Fruit fly (Drosophila melanogaster) whole organism, embryonic: ENCODE data around the gene CG12017.

Source experiments
- Bdp1 ChIP-seq: fragments of 200-800 bp; sonication (Bioruptor generic); optimal IDR thresholded peaks from 3 replicates; lab custom pipeline; 2016; ENCODE audit warnings: missing biosample characterization, missing genetic modification characterization
- C15 ChIP-seq: fragments of 200-800 bp; sonication (Bioruptor generic); IDR thresholded peaks from 3 replicates; pipeline ENCODE4 v1.3.6; 2022; ENCODE audit warnings: missing biosample characterization, missing genetic modification characterization
- CG10321 ChIP-seq: fragments of 200-800 bp; sonication (Bioruptor generic); IDR thresholded peaks from 2 replicates; pipeline ENCODE4 v1.3.6; 2022; ENCODE audit warnings: missing biosample characterization, missing genetic modification characterization
- CG14710 ChIP-seq: fragments of 200-800 bp; sonication (Bioruptor generic); optimal IDR thresholded peaks from 3 replicates; lab custom pipeline; 2019; ENCODE audit warnings: missing biosample characterization, mild to moderate bottlenecking, missing genetic modification characterization, moderate library complexity
- CG15269 ChIP-seq: fragments of 200-800 bp; sonication (Bioruptor generic); optimal IDR thresholded peaks from 2 replicates; lab custom pipeline; 2018; ENCODE audit warnings: missing biosample characterization, mild to moderate bottlenecking, missing genetic modification characterization, moderate library complexity
- CG16813 ChIP-seq: fragments of 200-800 bp; sonication (Bioruptor generic); IDR thresholded peaks from 3 replicates; pipeline ENCODE4 v1.3.6; 2022; ENCODE audit warnings: missing biosample characterization, missing genetic modification characterization; ENCODE audit not compliant: partially characterized antibody
- CG17912 ChIP-seq: fragments of 200-800 bp; sonication (Bioruptor generic); optimal IDR thresholded peaks from 2 replicates; lab custom pipeline; 2018; ENCODE audit warnings: missing biosample characterization, mild to moderate bottlenecking, missing genetic modification characterization
- CG18764 ChIP-seq: fragments of 200-800 bp; sonication (Bioruptor generic); optimal IDR thresholded peaks from 3 replicates; lab custom pipeline; 2016; ENCODE audit warnings: missing biosample characterization, missing genetic modification characterization
- CG2202 ChIP-seq: fragments of 200-800 bp; sonication (Bioruptor generic); optimal IDR thresholded peaks from 2 replicates; lab custom pipeline; 2018; ENCODE audit warnings: missing biosample characterization, mild to moderate bottlenecking, missing genetic modification characterization
- CG2678 ChIP-seq: fragments of 200-800 bp; sonication (Bioruptor generic); optimal IDR thresholded peaks from 3 replicates; lab custom pipeline; 2019; ENCODE audit warnings: missing biosample characterization, mild to moderate bottlenecking, missing genetic modification characterization, moderate library complexity
- CG2875 ChIP-seq: fragments of 200-800 bp; sonication (Bioruptor generic); optimal IDR thresholded peaks from 2 replicates; lab custom pipeline; 2017; ENCODE audit warnings: missing biosample characterization, mild to moderate bottlenecking, missing genetic modification characterization, missing genetic modification reagents
- CG3065 ChIP-seq: fragments of 200-800 bp; sonication (Bioruptor generic); optimal IDR thresholded peaks from 2 replicates; lab custom pipeline; 2016; ENCODE audit warnings: missing biosample characterization, missing genetic modification characterization
- CG4730 ChIP-seq: fragments of 200-800 bp; sonication (Bioruptor generic); IDR thresholded peaks from 2 replicates; pipeline ENCODE4 v1.3.6; 2022; ENCODE audit warnings: missing biosample characterization, missing genetic modification characterization
- CG6813 ChIP-seq: fragments of 200-800 bp; sonication (Bioruptor generic); optimal IDR thresholded peaks from 2 replicates; lab custom pipeline; 2017; ENCODE audit warnings: missing biosample characterization, missing genetic modification characterization, mild to moderate bottlenecking, moderate library complexity, missing genetic modification reagents
- CG7839 ChIP-seq: fragments of 200-800 bp; sonication (Bioruptor generic); optimal IDR thresholded peaks from 3 replicates; lab custom pipeline; 2018; ENCODE audit warnings: missing biosample characterization, mild to moderate bottlenecking, missing genetic modification characterization, moderate library complexity
- Dll ChIP-seq: fragments of 200-800 bp; sonication (Bioruptor generic); IDR thresholded peaks from 4 replicates; pipeline ENCODE4 v1.3.6; 2022; ENCODE audit warnings: missing biosample characterization, missing genetic modification characterization; ENCODE audit not compliant: partially characterized antibody
- Ets97D ChIP-seq: fragments of 200-800 bp; sonication (Bioruptor generic); optimal IDR thresholded peaks from 3 replicates; lab custom pipeline; 2016; ENCODE audit warnings: missing biosample characterization, missing genetic modification characterization
- Fer2 ChIP-seq: fragments of 200-800 bp; sonication (Bioruptor generic); optimal IDR thresholded peaks from 2 replicates; lab custom pipeline; 2018; ENCODE audit warnings: missing biosample characterization, mild to moderate bottlenecking, missing genetic modification characterization, moderate library complexity
- HmgD ChIP-seq: fragments of 200-800 bp; sonication (Bioruptor generic); optimal IDR thresholded peaks from 3 replicates; lab custom pipeline; 2016; ENCODE audit warnings: missing biosample characterization, missing genetic modification characterization
- HmgZ ChIP-seq: fragments of 200-800 bp; sonication (Bioruptor generic); optimal IDR thresholded peaks from 2 replicates; lab custom pipeline; 2018; ENCODE audit warnings: missing biosample characterization, mild to moderate bottlenecking, missing genetic modification characterization
- NC2α ChIP-seq: fragments of 200-800 bp; sonication (Bioruptor generic); optimal IDR thresholded peaks from 2 replicates; lab custom pipeline; 2016; ENCODE audit warnings: missing biosample characterization, missing genetic modification characterization
- NfI ChIP-seq: fragments of 200-800 bp; sonication (Bioruptor generic); optimal IDR thresholded peaks from 3 replicates; lab custom pipeline; 2018; ENCODE audit warnings: missing biosample characterization, mild to moderate bottlenecking, missing genetic modification characterization, moderate library complexity
- Oaz ChIP-seq: fragments of 200-800 bp; sonication (Bioruptor generic); IDR thresholded peaks from 2 replicates; pipeline ENCODE4 v1.3.6; 2022; ENCODE audit warnings: missing biosample characterization, missing genetic modification characterization
- Poxn ChIP-seq: fragments of 200-800 bp; sonication (Bioruptor generic); IDR thresholded peaks from 2 replicates; pipeline ENCODE4 v1.3.6; 2022; ENCODE audit warnings: missing biosample characterization, missing genetic modification characterization
- Ptx1 ChIP-seq: fragments of 200-800 bp; sonication (Bioruptor generic); IDR thresholded peaks from 2 replicates; pipeline ENCODE4 v1.3.6; 2022; ENCODE audit warnings: missing biosample characterization, missing genetic modification characterization
- Sox100B ChIP-seq: fragments of 200-800 bp; sonication (Bioruptor generic); optimal IDR thresholded peaks from 3 replicates; lab custom pipeline; 2018; ENCODE audit warnings: missing biosample characterization, mild to moderate bottlenecking, missing genetic modification characterization
- Sox102F ChIP-seq: fragments of 200-800 bp; sonication (Bioruptor generic); optimal IDR thresholded peaks from 2 replicates; lab custom pipeline; 2018; ENCODE audit warnings: missing biosample characterization, mild to moderate bottlenecking, missing genetic modification characterization, moderate library complexity
- Xbp1 ChIP-seq: fragments of 200-800 bp; sonication (Bioruptor generic); optimal IDR thresholded peaks from 3 replicates; lab custom pipeline; 2016; ENCODE audit warnings: missing biosample characterization, mild to moderate bottlenecking, missing genetic modification characterization
- aop ChIP-seq: fragments of 200-800 bp; sonication (Bioruptor generic); IDR thresholded peaks from 2 replicates; pipeline ENCODE4 v1.3.6; 2022; ENCODE audit warnings: missing biosample characterization, missing genetic modification characterization
- ci ChIP-seq: fragments of 200-800 bp; sonication (Bioruptor generic); IDR thresholded peaks from 3 replicates; pipeline ENCODE4 v1.3.6; 2022; ENCODE audit warnings: missing biosample characterization, missing genetic modification characterization
- danr ChIP-seq: fragments of 200-800 bp; sonication (Bioruptor generic); IDR thresholded peaks from 2 replicates; pipeline ENCODE4 v1.3.6; 2022; ENCODE audit warnings: missing biosample characterization, missing genetic modification characterization
- dpn ChIP-seq, 2 experiments: fragments of 200-800 bp; sonication (Bioruptor generic); optimal IDR thresholded peaks; 3 replicates each; lab custom pipeline; 2016; ENCODE audit warnings: missing biosample characterization in 2 of 2, missing genetic modification characterization in 2 of 2
- fru ChIP-seq: fragments of >200 bp; optimal IDR thresholded peaks from 2 replicates; lab custom pipeline; 2017
- gem ChIP-seq: fragments of 200-800 bp; sonication (Bioruptor generic); optimal IDR thresholded peaks from 2 replicates; lab custom pipeline; 2019; ENCODE audit warnings: missing biosample characterization, mild to moderate bottlenecking, missing genetic modification characterization, moderate library complexity
- gfzf ChIP-seq: fragments of 200-800 bp; sonication (Bioruptor generic); optimal IDR thresholded peaks from 2 replicates; lab custom pipeline; 2016; ENCODE audit warnings: missing biosample characterization, mild to moderate bottlenecking, missing genetic modification characterization, moderate library complexity
- grau ChIP-seq: fragments of 200-800 bp; optimal IDR thresholded peaks from 3 replicates; lab custom pipeline; 2019; ENCODE audit warnings: missing biosample characterization, mild to moderate bottlenecking, missing genetic modification characterization, moderate library complexity
- grn ChIP-seq: fragments of 200-800 bp; sonication (Bioruptor generic); optimal IDR thresholded peaks from 3 replicates; lab custom pipeline; 2017; ENCODE audit warnings: missing biosample characterization, missing genetic modification characterization
- gro ChIP-seq: fragments of 200-800 bp; sonication (Bioruptor generic); optimal IDR thresholded peaks from 2 replicates; lab custom pipeline; 2016; ENCODE audit warnings: missing biosample characterization, missing genetic modification characterization
- hth ChIP-seq: fragments of >200 bp; optimal IDR thresholded peaks from 2 replicates; lab custom pipeline; 2017; ENCODE audit warnings: inconsistent platforms
- inv ChIP-seq: fragments of 200-800 bp; sonication (Bioruptor generic); IDR thresholded peaks from 2 replicates; pipeline ENCODE4 v1.3.6; 2022; ENCODE audit warnings: missing biosample characterization, missing genetic modification characterization; ENCODE audit not compliant: partially characterized antibody
- kni ChIP-seq: fragments of 200-800 bp; sonication (Bioruptor generic); optimal IDR thresholded peaks from 3 replicates; lab custom pipeline; 2017; ENCODE audit warnings: mild to moderate bottlenecking, missing biosample characterization, missing genetic modification reagents, missing genetic modification characterization
- lmd ChIP-seq: fragments of 200-800 bp; sonication (Bioruptor generic); IDR thresholded peaks from 2 replicates; pipeline ENCODE4 v1.3.6; 2022; ENCODE audit warnings: missing biosample characterization, missing genetic modification characterization
- nerfin-1 ChIP-seq: fragments of 200-800 bp; sonication (Bioruptor generic); optimal IDR thresholded peaks from 3 replicates; lab custom pipeline; 2019; ENCODE audit warnings: missing biosample characterization, mild to moderate bottlenecking, missing genetic modification characterization, moderate library complexity
- nmo ChIP-seq: fragments of 200-800 bp; sonication (Bioruptor generic); optimal IDR thresholded peaks from 2 replicates; lab custom pipeline; 2018; ENCODE audit warnings: missing biosample characterization, mild to moderate bottlenecking, missing genetic modification characterization, moderate library complexity
- ro ChIP-seq: fragments of 200-800 bp; sonication (Bioruptor generic); IDR thresholded peaks from 2 replicates; pipeline ENCODE4 v1.3.6; 2022; ENCODE audit warnings: missing biosample characterization, missing genetic modification characterization
- row ChIP-seq: fragments of 200-800 bp; sonication (Bioruptor generic); IDR thresholded peaks from 3 replicates; pipeline ENCODE4 v1.3.6; 2022; ENCODE audit warnings: missing biosample characterization, missing genetic modification characterization
- sc ChIP-seq, 3 experiments: fragments of >200 bp in 2 of 3; fragments of 200-800 bp in 1 of 3; sonication (Bioruptor generic) in 1 of 3; optimal IDR thresholded peaks; 2 replicates in 2 of 3; 3 replicates in 1 of 3; lab custom pipeline; 2017; ENCODE audit warnings: mild to moderate bottlenecking in 1 of 3, missing biosample characterization in 1 of 3, missing genetic modification characterization in 1 of 3, missing genetic modification reagents in 1 of 3
- sob ChIP-seq: fragments of 200-800 bp; sonication (Bioruptor generic); IDR thresholded peaks from 2 replicates; pipeline ENCODE4 v1.3.6; 2022; ENCODE audit warnings: missing biosample characterization, missing genetic modification characterization
- zf30C ChIP-seq: fragments of 200-800 bp; sonication (Bioruptor generic); optimal IDR thresholded peaks from 3 replicates; lab custom pipeline; 2018; ENCODE audit warnings: missing biosample characterization, mild to moderate bottlenecking, missing genetic modification characterization
- zfh1 ChIP-seq: fragments of 200-800 bp; sonication (Bioruptor generic); IDR thresholded peaks from 3 replicates; pipeline ENCODE4 v1.3.6; 2022; ENCODE audit warnings: missing biosample characterization, missing genetic modification characterization

Gene CG12017

DNA sequence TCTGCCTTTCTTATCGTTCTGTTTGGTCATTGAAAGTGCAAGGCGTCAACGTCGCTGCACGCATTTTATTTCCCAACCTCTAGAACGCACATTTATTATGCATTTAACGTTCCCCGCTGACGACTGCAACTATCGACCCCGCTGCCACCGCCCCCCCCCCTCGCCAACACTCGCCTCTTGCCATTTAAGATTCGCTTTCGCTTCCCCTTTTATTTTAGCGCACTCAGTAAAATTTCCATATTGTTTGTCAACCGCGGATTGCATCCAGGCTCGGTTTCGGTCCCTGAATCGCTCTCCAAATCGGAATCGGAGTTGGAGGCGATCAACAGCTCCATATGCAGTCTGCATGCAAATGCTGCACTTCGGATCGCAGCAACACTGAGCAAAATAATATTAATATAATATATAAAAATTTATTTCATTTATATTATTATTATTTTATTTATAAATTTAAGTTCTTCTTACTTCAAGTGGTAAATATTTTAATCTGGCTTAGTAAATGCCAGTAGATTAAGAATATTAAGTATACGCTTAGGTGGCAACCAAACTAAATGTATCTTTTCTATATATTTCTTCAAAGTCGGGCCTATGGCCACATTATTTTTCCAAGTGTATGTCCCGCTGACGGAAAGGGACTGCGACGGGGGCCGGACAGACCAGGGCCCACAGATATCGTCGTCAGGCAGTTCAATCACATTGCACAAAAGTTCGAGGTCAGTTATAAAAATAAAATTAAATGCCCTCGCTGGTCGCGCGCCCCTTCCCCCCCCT lies 39.3 kb upstream of the CG12017 start (continued):
- TF ChIP-seq CG16813 (GFP tag; lab: Robert Waterston, UW) = no peak
- TF ChIP-seq CG2875 (GFP tag; lab: Kevin White, UChicago) = no peak
- TF ChIP-seq aop = no peak
- no peak for TF ChIP-seq zfh1 (GFP tag; lab: Robert Waterston, UW)
- TF ChIP-seq CG4730 = no peak
- peak; percentile 70 for TF ChIP-seq Sox102F
- no peak for TF ChIP-seq Fer2 (tag; lab: Kevin White, UChicago)
- no peak for TF ChIP-seq CG17912 (GFP tag; lab: Kevin White, UChicago)
- TF ChIP-seq CG6813 (GFP tag; lab: Kevin White, UChicago) = no peak
- no peak for TF ChIP-seq C15 (GFP tag; lab: Robert Waterston, UW)
- no peak for TF ChIP-seq gfzf (GFP tag; lab: Kevin White, UChicago)
- TF ChIP-seq ro (GFP tag; lab: Robert Waterston, UW) = no peak
- no peak for TF ChIP-seq inv
- no peak for TF ChIP-seq CG10321
- TF ChIP-seq HmgZ (tag; lab: Kevin White, UChicago) = no peak
- no peak for TF ChIP-seq fru
- no peak for TF ChIP-seq danr (GFP tag; lab: Robert Waterston, UW)
- no peak for TF ChIP-seq Oaz (GFP tag; lab: Robert Waterston, UW)
- TF ChIP-seq CG14710 (tag; lab: Kevin White, UChicago) = no peak
- no peak for TF ChIP-seq hth (lab: Kevin White, UChicago)
- no peak for TF ChIP-seq grn (GFP tag; lab: Kevin White, UChicago)
- TF ChIP-seq kni (GFP tag; lab: Kevin White, UChicago) = no peak
- TF ChIP-seq CG15269 (tag; lab: Kevin White, UChicago) = peak; percentile 49
- 0 out of 3 replicates have a peak, but pooled peaks have one; percentile 43 for TF ChIP-seq ci (GFP tag; lab: Robert Waterston, UW)
- peak; percentile 60 for TF ChIP-seq nmo (GFP tag; lab: Kevin White, UChicago)
- TF ChIP-seq gem (tag; lab: Kevin White, UChicago) = peak; percentile 63
- TF ChIP-seq CG3065 = no peak
- no peak for TF ChIP-seq CG18764 (GFP tag; lab: Kevin White, UChicago)
- TF ChIP-seq nerfin-1 (tag; lab: Kevin White, UChicago) = no peak
- TF ChIP-seq dpn (GFP tag; optimal IDR thresholded peaks at IDR 0.05; lab: Kevin White, UChicago) = peak in 1 of 2 experiments; percentile 31
- no peak for TF ChIP-seq CG2202 (tag; lab: Kevin White, UChicago)
- TF ChIP-seq Poxn = no peak
- peak; percentile 42 for TF ChIP-seq grau (tag; lab: Kevin White, UChicago)
- no peak for TF ChIP-seq lmd (GFP tag; lab: Robert Waterston, UW)
- TF ChIP-seq Ptx1 = 0 out of 2 replicates have a peak, but pooled peaks have one; percentile 11
- peak; percentile 30 for TF ChIP-seq CG2678 (tag; lab: Kevin White, UChicago)
- no peak for TF ChIP-seq zf30C (GFP tag; lab: Kevin White, UChicago)
- TF ChIP-seq row (GFP tag; lab: Robert Waterston, UW) = peak; percentile 25; the same call in 2 of the 3 replicates
- TF ChIP-seq gro = no peak
- no peak for TF ChIP-seq NfI
- TF ChIP-seq Bdp1 (GFP tag; lab: Kevin White, UChicago) = no peak
- TF ChIP-seq sob (GFP tag; lab: Robert Waterston, UW) = no peak
- no peak for TF ChIP-seq NC2α (GFP tag; lab: Kevin White, UChicago)
- TF ChIP-seq Xbp1 (GFP tag; lab: Kevin White, UChicago) = peak; percentile 12
- no peak for TF ChIP-seq HmgD (GFP tag; lab: Kevin White, UChicago)
- peak; percentile 32 for TF ChIP-seq CG7839 (tag; lab: Kevin White, UChicago)
- TF ChIP-seq Ets97D = no peak
- TF ChIP-seq Sox100B (GFP tag; lab: Kevin White, UChicago) = peak; percentile 28
- no peak for TF ChIP-seq Dll (GFP tag; lab: Robert Waterston, UW)
- no peak for TF ChIP-seq sc (optimal IDR thresholded peaks at IDR 0.05; lab: Kevin White, UChicago)
- TF ChIP-seq sc (GFP tag; optimal IDR thresholded peaks at IDR 0.05; lab: Kevin White, UChicago) = peak; percentile 4
